Worm (Caenorhabditis elegans) whole organism, young adult: ENCODE results near the gene mxl-1.

Experiments
- Y53F4B.3 ChIP-seq: fragments of 200-800 bp; sonication (Bioruptor generic); IDR thresholded peaks from 2 replicates; pipeline ENCODE4 v1.3.6; 2022; ENCODE audit warnings: missing genetic modification reagents, missing genetic modification characterization, missing compliant biosample characterization
- ama-1 ChIP-seq, 3 experiments: fragments of 150-350 bp in 1 of 3; sonication (generic microtip) in 2 of 3; optimal IDR thresholded peaks; 2 replicates each; lab custom pipeline; 2014 to 2018; ENCODE audit warnings: missing biosample characterization in 2 of 3, missing genetic modification characterization in 2 of 3, missing genetic modification reagents in 2 of 3
- aptf-2 ChIP-seq: fragments of 200-800 bp; sonication (Bioruptor generic); conservative IDR thresholded peaks from 2 replicates; pipeline ENCODE4 v1.3.6; 2022; ENCODE audit warnings: missing genetic modification reagents, missing genetic modification characterization, missing compliant biosample characterization
- attf-5 ChIP-seq: fragments of 200-800 bp; sonication (Bioruptor generic); optimal IDR thresholded peaks from 2 replicates; lab custom pipeline; 2018; ENCODE audit warnings: mild to moderate bottlenecking, missing genetic modification characterization, missing compliant biosample characterization
- let-526 ChIP-seq: fragments of 200-800 bp; sonication (Bioruptor generic); IDR thresholded peaks from 2 replicates; pipeline ENCODE4 v1.3.6; 2022; ENCODE audit warnings: missing genetic modification reagents, missing genetic modification characterization, missing compliant biosample characterization
- lin-35 ChIP-seq, 3 experiments: fragments of 150-350 bp in 2 of 3; sonication (generic microtip) in 1 of 3; optimal IDR thresholded peaks; 2 replicates each; lab custom pipeline; 2014 to 2018; ENCODE audit warnings: missing biosample characterization in 3 of 3, missing genetic modification characterization in 3 of 3, missing genetic modification reagents in 3 of 3
- madf-3 ChIP-seq: fragments of 200-800 bp; sonication (Bioruptor generic); IDR thresholded peaks from 2 replicates; pipeline ENCODE4 v1.3.6; 2022; ENCODE audit warnings: missing genetic modification reagents, missing genetic modification characterization, missing compliant biosample characterization
- snpc-4 ChIP-seq, 5 experiments: fragments of 150-350 bp in 1 of 5; sonication (generic microtip) in 4 of 5; optimal IDR thresholded peaks; 2 replicates each; lab custom pipeline; 2014 to 2018; ENCODE audit warnings: missing genetic modification characterization in 5 of 5, missing biosample characterization in 3 of 5, antibody characterized with exemption in 2 of 5, mild to moderate bottlenecking in 2 of 5, missing compliant biosample characterization in 2 of 5, missing genotype in 2 of 5, moderate library complexity in 2 of 5, missing genetic modification reagents in 1 of 5
- unc-62 ChIP-seq: fragments of 150-350 bp; optimal IDR thresholded peaks from 2 replicates; lab custom pipeline; 2014; ENCODE audit warnings: missing biosample characterization, missing genetic modification reagents, missing genetic modification characterization
- ztf-25 ChIP-seq: fragments of 200-800 bp; sonication (Bioruptor generic); IDR thresholded peaks from 2 replicates; pipeline ENCODE4 v1.3.6; 2022; ENCODE audit warnings: missing genetic modification reagents, missing genetic modification characterization, missing compliant biosample characterization

ce11 chrV:11268791-11269190 is 24.2 kb downstream of the mxl-1 start, which contains the start of gene str-115:
- TF ChIP-seq let-526 = no peak
- TF ChIP-seq ama-1 (optimal IDR thresholded peaks at IDR 0.05; lab: Kevin White, UChicago) = no peak
- TF ChIP-seq ama-1 (GFP tag; optimal IDR thresholded peaks at IDR 0.05; lab: Kevin White, UChicago) = no peak
- no peak for TF ChIP-seq madf-3 (GFP tag; lab: Robert Waterston, UW)
- no peak for TF ChIP-seq unc-62 (GFP tag; lab: Kevin White, UChicago)
- no peak for TF ChIP-seq aptf-2 (GFP tag; lab: Robert Waterston, UW)
- TF ChIP-seq ztf-25 (GFP tag; lab: Robert Waterston, UW) = no peak
- TF ChIP-seq Y53F4B.3 (GFP tag; lab: Robert Waterston, UW) = no peak
- TF ChIP-seq lin-35 (GFP tag; optimal IDR thresholded peaks at IDR 0.05; lab: Kevin White, UChicago) = no peak
- TF ChIP-seq attf-5 (GFP tag; lab: Kevin White, UChicago) = no peak
- no peak for TF ChIP-seq snpc-4 (GFP tag; optimal IDR thresholded peaks at IDR 0.05; lab: Kevin White, UChicago)
- no peak for TF ChIP-seq snpc-4 (tag; optimal IDR thresholded peaks at IDR 0.05; lab: Kevin White, UChicago)
